Worm (Caenorhabditis elegans) whole organism, late embryonic: Measurements from ENCODE around the gene yif-1.
"Not testable (repeated sequence)": the region's sequence is repeated elsewhere in the genome, so short reads cannot be mapped to it uniquely, and the experiment has no call there.

Experiments
- C08G9.2 ChIP-seq: sonication (generic microtip); optimal IDR thresholded peaks from 2 replicates; lab custom pipeline; 2016; ENCODE audit warnings: mild to moderate bottlenecking, missing genetic modification characterization, moderate library complexity, missing compliant biosample characterization
- F13H6.1 ChIP-seq: sonication (generic microtip); optimal IDR thresholded peaks from 2 replicates; lab custom pipeline; 2016; ENCODE audit warnings: missing genetic modification characterization, missing compliant biosample characterization
- K02D7.2 ChIP-seq: sonication (generic microtip); optimal IDR thresholded peaks from 2 replicates; lab custom pipeline; 2017; ENCODE audit warnings: mild to moderate bottlenecking, missing genetic modification characterization, missing compliant biosample characterization
- K09A11.1 ChIP-seq: sonication (generic microtip); optimal IDR thresholded peaks from 2 replicates; lab custom pipeline; 2017; ENCODE audit warnings: antibody characterized with exemption, mild to moderate bottlenecking, missing genetic modification characterization, missing compliant biosample characterization; ENCODE audit not compliant: insufficient read depth
- T23F11.4 ChIP-seq: fragments of 200-800 bp; sonication (Bioruptor generic); optimal IDR thresholded peaks from 2 replicates; lab custom pipeline; 2018; ENCODE audit warnings: mild to moderate bottlenecking, missing genetic modification characterization, missing compliant biosample characterization
- ceh-18 ChIP-seq: sonication (generic microtip); optimal IDR thresholded peaks from 2 replicates; lab custom pipeline; 2016; ENCODE audit warnings: missing genetic modification characterization, missing compliant biosample characterization
- ceh-19 ChIP-seq: fragments of 200-800 bp; sonication (Bioruptor generic); optimal IDR thresholded peaks from 2 replicates; lab custom pipeline; 2018; ENCODE audit warnings: mild to moderate bottlenecking, missing genetic modification characterization, missing compliant biosample characterization
- ceh-22 ChIP-seq: sonication (generic microtip); optimal IDR thresholded peaks from 2 replicates; lab custom pipeline; 2017; ENCODE audit warnings: missing biosample characterization, missing genetic modification characterization
- ceh-31 ChIP-seq: sonication (generic microtip); optimal IDR thresholded peaks from 2 replicates; lab custom pipeline; 2016; ENCODE audit warnings: missing genetic modification characterization, missing compliant biosample characterization
- ceh-6 ChIP-seq: fragments of 200-800 bp; sonication (Bioruptor generic); optimal IDR thresholded peaks from 2 replicates; lab custom pipeline; 2018; ENCODE audit warnings: mild to moderate bottlenecking, missing genetic modification characterization, missing compliant biosample characterization
- dmd-4 ChIP-seq: sonication (generic microtip); optimal IDR thresholded peaks from 2 replicates; lab custom pipeline; 2016; ENCODE audit warnings: borderline replicate concordance, missing genetic modification characterization, missing compliant biosample characterization
- dve-1 ChIP-seq: sonication (generic microtip); optimal IDR thresholded peaks from 2 replicates; lab custom pipeline; 2017; ENCODE audit warnings: antibody characterized with exemption, mild to moderate bottlenecking, missing genetic modification characterization, missing compliant biosample characterization
- fax-1 ChIP-seq: sonication (generic microtip); optimal IDR thresholded peaks from 2 replicates; lab custom pipeline; 2016; ENCODE audit warnings: missing genotype, missing genetic modification characterization, missing compliant biosample characterization
- fkh-10 ChIP-seq: fragments of 150-350 bp; optimal IDR thresholded peaks from 2 replicates; lab custom pipeline; 2014; ENCODE audit warnings: missing biosample characterization, missing genetic modification reagents, missing genetic modification characterization
- fkh-6 ChIP-seq: sonication (generic microtip); optimal IDR thresholded peaks from 2 replicates; lab custom pipeline; 2016; ENCODE audit warnings: missing genetic modification characterization, missing compliant biosample characterization
- gmeb-2 ChIP-seq: sonication (generic microtip); optimal IDR thresholded peaks from 2 replicates; lab custom pipeline; 2016; ENCODE audit warnings: missing genetic modification characterization, inconsistent platforms, missing compliant biosample characterization
- hlh-15 ChIP-seq: sonication (generic microtip); optimal IDR thresholded peaks from 2 replicates; lab custom pipeline; 2016; ENCODE audit warnings: missing genetic modification characterization, missing compliant biosample characterization
- lin-11 ChIP-seq: fragments of 200-800 bp; sonication (Bioruptor generic); optimal IDR thresholded peaks from 2 replicates; lab custom pipeline; 2018; ENCODE audit warnings: mild to moderate bottlenecking, missing genetic modification characterization, missing compliant biosample characterization
- nfya-1 ChIP-seq: sonication (generic microtip); optimal IDR thresholded peaks from 2 replicates; lab custom pipeline; 2017; ENCODE audit warnings: missing genetic modification characterization, mild to moderate bottlenecking, missing compliant biosample characterization, antibody characterized with exemption, moderate library complexity
- nhr-232 ChIP-seq: sonication (generic microtip); optimal IDR thresholded peaks from 2 replicates; lab custom pipeline; 2016; ENCODE audit warnings: missing genetic modification characterization, missing compliant biosample characterization
- npax-4 ChIP-seq: sonication (generic microtip); optimal IDR thresholded peaks from 2 replicates; lab custom pipeline; 2016; ENCODE audit warnings: missing genetic modification characterization, missing compliant biosample characterization
- odd-2 ChIP-seq: sonication (generic microtip); optimal IDR thresholded peaks from 2 replicates; lab custom pipeline; 2017; ENCODE audit warnings: antibody characterized with exemption, mild to moderate bottlenecking, missing genetic modification characterization, missing compliant biosample characterization
- pag-3 ChIP-seq: sonication (generic microtip); optimal IDR thresholded peaks from 2 replicates; lab custom pipeline; 2016; ENCODE audit warnings: missing compliant biosample characterization, missing genetic modification characterization, borderline replicate concordance
- pax-1 ChIP-seq: fragments of 150-350 bp; optimal IDR thresholded peaks from 2 replicates; lab custom pipeline; 2014; ENCODE audit warnings: missing biosample characterization, missing genetic modification characterization
- pha-2 ChIP-seq: sonication (generic microtip); optimal IDR thresholded peaks from 2 replicates; lab custom pipeline; 2017; ENCODE audit warnings: mild to moderate bottlenecking, missing genetic modification characterization, missing compliant biosample characterization
- pros-1 ChIP-seq: fragments of 150-350 bp; optimal IDR thresholded peaks from 2 replicates; lab custom pipeline; 2014; ENCODE audit warnings: missing biosample characterization, missing genetic modification reagents, missing genetic modification characterization
- rnt-1 ChIP-seq: sonication (generic microtip); optimal IDR thresholded peaks from 2 replicates; lab custom pipeline; 2016; ENCODE audit warnings: missing genetic modification characterization, missing compliant biosample characterization
- sox-4 ChIP-seq: sonication (generic microtip); optimal IDR thresholded peaks from 2 replicates; lab custom pipeline; 2017; ENCODE audit warnings: mild to moderate bottlenecking, missing genetic modification characterization, inconsistent platforms, missing compliant biosample characterization
- syd-9 ChIP-seq: sonication (generic microtip); optimal IDR thresholded peaks from 2 replicates; lab custom pipeline; 2016; ENCODE audit warnings: mild to moderate bottlenecking, missing genetic modification characterization, moderate library complexity, missing compliant biosample characterization
- ttx-3 ChIP-seq: sonication (generic microtip); optimal IDR thresholded peaks from 2 replicates; lab custom pipeline; 2016; ENCODE audit warnings: missing genetic modification reagents, missing genetic modification characterization, missing compliant biosample characterization
- unc-55 ChIP-seq: sonication (generic microtip); optimal IDR thresholded peaks from 2 replicates; lab custom pipeline; 2017; ENCODE audit warnings: missing biosample characterization, missing genetic modification reagents, missing genetic modification characterization
- zip-5 ChIP-seq: sonication (generic microtip); optimal IDR thresholded peaks from 2 replicates; lab custom pipeline; 2016; ENCODE audit warnings: missing genetic modification characterization, missing compliant biosample characterization
- ztf-16 ChIP-seq: sonication (generic microtip); optimal IDR thresholded peaks from 2 replicates; lab custom pipeline; 2017; ENCODE audit warnings: missing genetic modification characterization, missing compliant biosample characterization

Gene yif-1

ce11 chrV:10007484-10007883 is 47.2 kb downstream of the yif-1 start:
- TF ChIP-seq C08G9.2: no peak
- no peak for TF ChIP-seq ceh-6 (GFP tag; lab: Kevin White, UChicago)

ce11 chrV:10006374-10006773 is 48.3 kb downstream of the yif-1 start:
- no peak for TF ChIP-seq pha-2 (tag; lab: Kevin White, UChicago)
- TF ChIP-seq ceh-18 (tag; lab: Kevin White, UChicago): no peak
- TF ChIP-seq K09A11.1 (tag; lab: Kevin White, UChicago): no peak
- no peak for TF ChIP-seq dve-1
- TF ChIP-seq fkh-10 (GFP tag; lab: Kevin White, UChicago): no peak
- TF ChIP-seq T23F11.4 (GFP tag; lab: Kevin White, UChicago): no peak
- TF ChIP-seq K02D7.2 (tag; lab: Kevin White, UChicago): no peak
- no peak for TF ChIP-seq ceh-22 (tag; lab: Kevin White, UChicago)
- no peak for TF ChIP-seq rnt-1
- TF ChIP-seq sox-4 (tag; lab: Kevin White, UChicago): no peak
- TF ChIP-seq dmd-4 (tag; lab: Kevin White, UChicago): no peak
- TF ChIP-seq nhr-232 (tag; lab: Kevin White, UChicago): no peak
- no peak for TF ChIP-seq fkh-6
- TF ChIP-seq ceh-19 (GFP tag; lab: Kevin White, UChicago): no peak

DNA sequence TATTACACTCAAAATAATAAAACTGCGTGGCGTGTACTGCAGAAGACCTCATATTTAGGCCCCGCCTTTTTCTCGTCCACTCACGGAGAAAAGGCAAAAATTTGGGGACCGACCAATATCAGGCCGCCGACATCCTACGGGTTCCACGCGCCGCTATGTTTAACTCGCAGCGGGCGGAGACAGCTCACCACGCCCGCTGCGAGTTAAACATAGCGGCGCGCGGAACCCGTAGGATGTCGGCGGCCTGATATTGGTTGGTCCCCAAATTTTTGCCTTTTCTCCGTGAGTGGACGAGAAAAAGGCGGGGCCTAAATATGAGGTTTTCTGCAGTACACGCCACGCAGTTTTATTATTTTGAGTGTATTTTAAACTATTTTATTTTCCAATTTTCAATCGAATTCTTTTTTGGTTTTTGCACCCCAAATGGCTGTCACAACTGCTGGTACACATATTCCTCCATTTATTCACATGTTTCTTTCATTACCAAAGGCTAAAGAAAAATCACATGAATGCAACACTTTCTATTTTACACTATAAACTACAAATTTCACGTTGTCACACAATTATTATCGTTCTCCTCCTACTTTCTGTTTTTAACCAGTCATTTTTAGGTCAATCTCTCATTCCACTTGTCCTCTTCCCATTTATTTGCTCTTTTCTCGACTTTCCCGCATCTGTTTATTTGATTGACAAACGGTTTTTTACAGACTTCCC is 50.5 kb downstream of the yif-1 start, which contains the start of gene uda-1:
TSS of gene uda-1 (plus strand) at position 708 of the 714 bp plus-strand sequence.
- not testable (repeated sequence) for TF ChIP-seq fax-1 (tag; lab: Kevin White, UChicago); npax-4; pag-3

- TF ChIP-seq pax-1 (tag; lab: Kevin White, UChicago) (peak; percentile 20), pha-2 (tag; lab: Kevin White, UChicago) (no peak), F13H6.1 (tag; lab: Kevin White, UChicago) (no peak), nfya-1 (tag; lab: Kevin White, UChicago) (peak; percentile 34), unc-55 (peak; percentile 20), ceh-18 (tag; lab: Kevin White, UChicago) (peak; percentile 18)
- TF ChIP-seq, all 69 proteins: peak for 4
Measured at ce11 chrV:10003315-10003969, 51.3 kb downstream of the yif-1 start.

ce11 chrV:10002720-10003119 is 52.0 kb downstream of the yif-1 start:
- TF ChIP-seq pros-1 (tag; lab: Kevin White, UChicago) (no peak), lin-11 (tag; lab: Kevin White, UChicago) (no peak), gmeb-2 (tag; lab: Kevin White, UChicago) (no peak), nhr-232 (tag; lab: Kevin White, UChicago) (no peak), zip-5 (tag; lab: Kevin White, UChicago) (no peak), syd-9 (tag; lab: Kevin White, UChicago) (no peak), ceh-31 (no peak), ttx-3 (tag; lab: Kevin White, UChicago) (no peak), ztf-16 (no peak), hlh-15 (no peak), pha-2 (tag; lab: Kevin White, UChicago) (no peak), unc-55 (no peak), odd-2 (no peak), npax-4 (no peak), K09A11.1 (tag; lab: Kevin White, UChicago) (no peak)
